Worm (Caenorhabditis elegans) whole organism, L4 larva: ENCODE results near the gene ham-1.

ENCODE experiments used
- F10B5.3 ChIP-seq: sonication (generic microtip); optimal IDR thresholded peaks from 2 replicates; lab custom pipeline; 2016; ENCODE audit warnings: mild to moderate bottlenecking, missing genetic modification characterization, missing compliant biosample characterization
- aha-1 ChIP-seq: fragments of 150-350 bp; peaks from one replicate; lab custom pipeline; 2014; ENCODE audit warnings: missing biosample characterization, missing genetic modification characterization
- aly-2 ChIP-seq: sonication (generic microtip); optimal IDR thresholded peaks from 2 replicates; lab custom pipeline; 2018; ENCODE audit warnings: missing biosample characterization, missing genetic modification characterization
- egl-27 ChIP-seq: sonication (generic microtip); optimal IDR thresholded peaks from 3 replicates; lab custom pipeline; 2017; ENCODE audit warnings: missing biosample characterization, missing genetic modification reagents, missing genetic modification characterization
- lin-29 ChIP-seq: fragments of 200-800 bp; sonication (Bioruptor generic); IDR thresholded peaks from 2 replicates; pipeline ENCODE4 v1.3.6; 2022; ENCODE audit warnings: missing genetic modification reagents, missing genetic modification characterization, missing compliant biosample characterization
- lir-3 ChIP-seq: sonication (generic microtip); optimal IDR thresholded peaks from 2 replicates; lab custom pipeline; 2016; ENCODE audit warnings: mild to moderate bottlenecking, missing genetic modification characterization, missing compliant biosample characterization
- nhr-28 ChIP-seq: fragments of 150-350 bp; optimal IDR thresholded peaks from 2 replicates; lab custom pipeline; 2014; ENCODE audit warnings: missing biosample characterization, missing genetic modification characterization
- nhr-48 ChIP-seq: sonication (generic microtip); optimal IDR thresholded peaks from 2 replicates; lab custom pipeline; 2016; ENCODE audit warnings: mild to moderate bottlenecking, missing genetic modification characterization, missing compliant biosample characterization
- nhr-6 ChIP-seq: fragments of 150-350 bp; optimal IDR thresholded peaks from 2 replicates; lab custom pipeline; 2014; ENCODE audit warnings: missing biosample characterization, missing genetic modification characterization
- nhr-76 ChIP-seq: fragments of 150-350 bp; optimal IDR thresholded peaks from 2 replicates; lab custom pipeline; 2014; ENCODE audit warnings: missing biosample characterization, missing genetic modification characterization
- pha-4 ChIP-seq, 2 experiments: fragments of 150-350 bp in 1 of 2; fragments of 200-800 bp in 1 of 2; sonication (Bioruptor generic) in 1 of 2; IDR thresholded peaks in 1 of 2; optimal IDR thresholded peaks in 1 of 2; 2 replicates each; pipeline versions ENCODE4 v1.3.6 to Lab custom; 2014 to 2022; ENCODE audit warnings: missing genetic modification characterization in 2 of 2, missing genetic modification reagents in 2 of 2, missing biosample characterization in 1 of 2, missing compliant biosample characterization in 1 of 2

- TF ChIP-seq aly-2 (tag; lab: Kevin White, UChicago): no peak
- no peak for TF ChIP-seq nhr-76 (tag; lab: Kevin White, UChicago)
- peak; percentile 13 for TF ChIP-seq lir-3 (tag; lab: Kevin White, UChicago)
- peak; percentile 50 for TF ChIP-seq nhr-48
- TF ChIP-seq lin-29 (GFP tag; lab: Robert Waterston, UW): peak; percentile 43; the same call in 1 of the 2 replicates
- no peak for TF ChIP-seq nhr-6
- TF ChIP-seq aha-1: peak; percentile 99
- peak; percentile 94 for TF ChIP-seq pha-4 (GFP tag; IDR thresholded peaks at IDR 0.05; lab: Robert Waterston, UW)
- no peak for TF ChIP-seq pha-4 (tag; optimal IDR thresholded peaks at IDR 0.05; lab: Kevin White, UChicago)
- peak; percentile 34 for TF ChIP-seq nhr-28 (tag; lab: Kevin White, UChicago)
- TF ChIP-seq F10B5.3 (tag; lab: Kevin White, UChicago): peak; percentile 35
- TF ChIP-seq egl-27 (tag; lab: Kevin White, UChicago): no peak
Observed at ce11 chrIV:12594574-12594973, 52.6 kb downstream of the ham-1 start.
